Worm (Caenorhabditis elegans) whole organism, L4 larva: ENCODE data around the gene C37H5.13.

Experiments used
- daf-16 ChIP-seq, 3 experiments: sonication (generic microtip); optimal IDR thresholded peaks; 2 replicates each; lab custom pipeline; 2016 to 2017; ENCODE audit warnings: missing genetic modification characterization in 3 of 3, missing genetic modification reagents in 3 of 3, mild to moderate bottlenecking in 2 of 3, missing compliant biosample characterization in 2 of 3, missing biosample characterization in 1 of 3, moderate library complexity in 1 of 3
- dpl-1 ChIP-seq: fragments of 150-350 bp; optimal IDR thresholded peaks from 2 replicates; lab custom pipeline; 2014; ENCODE audit warnings: missing biosample characterization, missing genetic modification reagents, missing genetic modification characterization
- pqm-1 ChIP-seq: sonication (generic microtip); optimal IDR thresholded peaks from 2 replicates; lab custom pipeline; 2017; ENCODE audit warnings: missing biosample characterization, missing genetic modification characterization
- tra-1 ChIP-seq: fragments of 200-800 bp; sonication (Bioruptor generic); IDR thresholded peaks from 2 replicates; pipeline ENCODE4 v1.3.6; 2022; ENCODE audit warnings: missing genetic modification reagents, missing genetic modification characterization, missing compliant biosample characterization
- unc-130 ChIP-seq: sonication (generic microtip); optimal IDR thresholded peaks from 2 replicates; lab custom pipeline; 2016; ENCODE audit warnings: missing genetic modification reagents, missing genetic modification characterization, missing compliant biosample characterization

DNA sequence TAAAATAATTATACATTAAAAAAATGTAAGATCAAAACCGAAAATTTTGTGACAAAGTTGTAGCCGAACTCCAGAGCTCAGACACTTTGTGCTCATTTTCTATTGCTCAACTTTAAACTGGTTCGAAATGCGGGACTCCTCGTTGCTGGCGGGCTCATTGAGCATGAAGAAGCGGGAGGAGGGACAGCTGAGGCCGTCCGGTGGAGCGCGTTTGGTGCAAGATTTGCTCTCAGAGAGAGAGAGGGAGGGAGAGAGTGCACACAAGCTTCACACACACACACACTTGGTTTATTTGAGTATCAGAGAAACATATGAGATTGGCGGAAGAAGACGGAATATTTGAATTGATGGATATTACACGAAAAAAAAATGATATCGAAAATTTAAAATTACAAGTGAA, 52.1 kb downstream of the C37H5.13 start:
- TF ChIP-seq unc-130: no peak
- peak; percentile 31 for TF ChIP-seq dpl-1
- no peak for TF ChIP-seq daf-16 (GFP tag; optimal IDR thresholded peaks at IDR 0.05; lab: Kevin White, UChicago)
- no peak for TF ChIP-seq daf-16 (tag; optimal IDR thresholded peaks at IDR 0.05; lab: Kevin White, UChicago)
- TF ChIP-seq pqm-1 (tag; lab: Kevin White, UChicago): no peak
- TF ChIP-seq tra-1 (GFP tag; lab: Robert Waterston, UW): no peak
